Worm (Caenorhabditis elegans) whole organism, early embryonic: ENCODE results near the gene idhb-1.

Source experiments
- B0310.2 ChIP-seq: sonication (generic microtip); optimal IDR thresholded peaks from 2 replicates; lab custom pipeline; 2016; ENCODE audit warnings: mild to moderate bottlenecking, missing genetic modification characterization, missing compliant biosample characterization
- F13C5.2 ChIP-seq: sonication (generic microtip); optimal IDR thresholded peaks from 2 replicates; lab custom pipeline; 2017; ENCODE audit warnings: mild to moderate bottlenecking, missing genetic modification characterization, inconsistent platforms, missing compliant biosample characterization
- aly-1 ChIP-seq: sonication (generic microtip); optimal IDR thresholded peaks from 2 replicates; lab custom pipeline; 2016; ENCODE audit warnings: missing genetic modification characterization, missing compliant biosample characterization
- ama-1 ChIP-seq: fragments of 150-350 bp; optimal IDR thresholded peaks from 2 replicates; lab custom pipeline; 2014
- ceh-13 ChIP-seq: fragments of 200-800 bp; sonication (Bioruptor generic); optimal IDR thresholded peaks from 2 replicates; lab custom pipeline; 2018; ENCODE audit warnings: mild to moderate bottlenecking, missing genetic modification characterization, missing compliant biosample characterization
- ceh-36 ChIP-seq: sonication (generic microtip); optimal IDR thresholded peaks from 2 replicates; lab custom pipeline; 2016; ENCODE audit warnings: missing genetic modification characterization, inconsistent platforms, missing compliant biosample characterization
- ets-7 ChIP-seq: sonication (generic microtip); optimal IDR thresholded peaks from 2 replicates; lab custom pipeline; 2016; ENCODE audit warnings: missing genotype, missing genetic modification characterization, missing compliant biosample characterization
- flt-1 ChIP-seq: fragments of 200-800 bp; sonication (Bioruptor generic); IDR thresholded peaks from 2 replicates; pipeline ENCODE4 v1.3.6; 2022; ENCODE audit warnings: missing genetic modification characterization, missing compliant biosample characterization
- hmbx-1 ChIP-seq: sonication (generic microtip); optimal IDR thresholded peaks from 2 replicates; lab custom pipeline; 2016; ENCODE audit warnings: mild to moderate bottlenecking, missing genetic modification characterization, missing compliant biosample characterization
- hmg-4 ChIP-seq: fragments of 200-800 bp; sonication (Bioruptor generic); optimal IDR thresholded peaks from 2 replicates; lab custom pipeline; 2018; ENCODE audit warnings: mild to moderate bottlenecking, missing genetic modification characterization, missing compliant biosample characterization
- hnd-1 ChIP-seq: sonication (generic microtip); optimal IDR thresholded peaks from 2 replicates; lab custom pipeline; 2016; ENCODE audit warnings: missing genetic modification characterization, missing compliant biosample characterization
- pes-1 ChIP-seq: fragments of 200-800 bp; sonication (Bioruptor generic); IDR thresholded peaks from 2 replicates; pipeline ENCODE4 v1.3.6; 2022; ENCODE audit warnings: missing genetic modification reagents, missing genetic modification characterization, missing compliant biosample characterization
- scrt-1 ChIP-seq: fragments of 200-800 bp; sonication (Bioruptor generic); IDR thresholded peaks from 2 replicates; pipeline ENCODE4 v1.3.6; 2022; ENCODE audit warnings: missing genetic modification characterization, missing compliant biosample characterization
- sea-1 ChIP-seq: fragments of 200-800 bp; sonication (Bioruptor generic); conservative IDR thresholded peaks from 2 replicates; pipeline ENCODE4 v1.3.6; 2022; ENCODE audit warnings: missing genetic modification characterization, missing compliant biosample characterization
- tbx-11 ChIP-seq: fragments of 200-800 bp; sonication (Bioruptor generic); IDR thresholded peaks from 2 replicates; pipeline ENCODE4 v1.3.6; 2022; ENCODE audit warnings: missing genetic modification characterization, missing compliant biosample characterization
- tbx-37 ChIP-seq: fragments of 200-800 bp; sonication (Bioruptor generic); conservative IDR thresholded peaks from 2 replicates; pipeline ENCODE4 v1.3.6; 2022; ENCODE audit warnings: missing genetic modification reagents, missing genetic modification characterization, missing compliant biosample characterization
- tra-4 ChIP-seq: sonication (generic microtip); optimal IDR thresholded peaks from 2 replicates; lab custom pipeline; 2017; ENCODE audit warnings: missing genetic modification characterization, missing compliant biosample characterization

The idhb-1 gene

DNA sequence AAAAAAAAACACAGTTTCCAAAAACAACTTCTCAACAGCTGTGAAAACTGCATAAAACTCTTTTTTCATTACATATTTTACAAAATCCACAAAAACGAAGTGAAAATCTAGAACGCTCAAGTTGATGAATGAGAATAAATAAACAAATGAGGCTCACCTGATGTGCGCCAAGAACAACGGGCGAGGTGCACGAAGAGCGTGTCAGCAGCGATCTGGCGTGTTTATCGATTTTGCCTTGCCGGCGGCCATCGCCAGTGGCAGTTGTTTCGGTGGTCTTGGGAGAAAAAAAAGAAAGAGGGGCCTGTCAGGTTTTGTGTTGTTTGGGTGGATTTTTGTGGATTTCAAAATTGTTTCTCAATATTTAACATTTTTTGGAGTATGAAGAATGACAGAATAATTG lies at the start of gene idhb-1:
idhb-1 (minus strand) TSS at position 214 of the 400 bp plus-strand sequence.
- no peak for TF ChIP-seq tbx-37
- no peak for TF ChIP-seq ets-7 (tag; lab: Kevin White, UChicago)
- TF ChIP-seq flt-1 (GFP tag; lab: Robert Waterston, UW) = 0 out of 2 replicates have a peak, but pooled peaks have one; percentile 31
- TF ChIP-seq F13C5.2 (tag; lab: Kevin White, UChicago) = peak; percentile 20
- TF ChIP-seq tbx-11 (GFP tag; lab: Robert Waterston, UW) = no peak

DNA sequence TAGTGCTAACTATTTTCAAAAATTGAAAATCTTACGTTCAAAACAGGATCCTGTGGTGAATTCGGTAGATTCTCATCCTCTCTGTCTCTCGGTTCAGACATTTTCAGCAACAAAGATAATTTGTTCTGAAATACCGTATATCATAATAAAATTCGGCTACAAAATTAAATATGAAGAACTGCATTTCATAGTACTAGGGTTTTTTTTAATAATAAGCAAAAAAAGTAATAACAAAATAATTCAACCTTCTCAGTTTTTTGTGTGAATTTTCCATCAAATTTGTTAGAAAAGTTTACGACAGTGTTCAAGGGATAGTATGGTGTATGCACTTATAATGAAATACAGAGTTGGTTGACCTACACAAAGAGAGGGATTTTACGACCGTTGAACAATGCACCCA lies 49.3 kb upstream of the idhb-1 start, which contains the start of gene K06G5.3:
K06G5.3 (minus strand) TSS at position 101 of the 400 bp plus-strand sequence.
- no peak for TF ChIP-seq ama-1 (lab: Kevin White, UChicago)
- TF ChIP-seq sea-1 = no peak
- no peak for TF ChIP-seq F13C5.2 (tag; lab: Kevin White, UChicago)
- no peak for TF ChIP-seq tbx-11 (GFP tag; lab: Robert Waterston, UW)
- no peak for TF ChIP-seq hnd-1 (tag; lab: Kevin White, UChicago)
- no peak for TF ChIP-seq aly-1 (tag; lab: Kevin White, UChicago)
- no peak for TF ChIP-seq tbx-37
- TF ChIP-seq ceh-36 (tag; lab: Kevin White, UChicago) = no peak
- no peak for TF ChIP-seq scrt-1
- no peak for TF ChIP-seq hmg-4
- TF ChIP-seq tra-4 (tag; lab: Kevin White, UChicago) = no peak
- TF ChIP-seq hmbx-1 = no peak
- no peak for TF ChIP-seq ets-7 (tag; lab: Kevin White, UChicago)
- TF ChIP-seq flt-1 (GFP tag; lab: Robert Waterston, UW) = no peak

DNA sequence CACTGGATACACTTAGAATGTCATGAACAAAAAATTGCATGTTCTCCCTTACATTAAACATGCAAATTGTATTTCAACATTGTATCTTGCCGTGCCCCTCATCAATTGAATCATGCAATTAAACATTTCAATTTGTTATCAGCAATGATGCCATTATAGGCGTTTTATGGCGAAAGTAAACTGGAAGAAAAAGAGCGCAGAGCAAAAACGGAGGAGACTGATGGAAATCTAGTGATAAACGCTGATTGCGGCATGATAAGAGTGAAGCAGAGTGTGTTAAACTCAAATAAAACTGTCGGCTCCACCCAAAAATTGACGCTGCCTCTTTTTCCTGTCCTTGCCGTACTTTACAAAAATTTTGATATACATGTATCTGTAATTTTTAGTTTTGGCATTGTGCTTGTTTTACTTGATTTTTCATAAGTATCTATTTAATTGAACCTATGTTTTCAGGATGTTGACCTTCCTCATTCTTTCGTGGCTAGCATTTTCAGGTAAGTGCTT lies 40.7 kb upstream of the idhb-1 start, which contains the start of gene K06G5.1:
K06G5.1 (plus strand) TSS at position 454 of the 504 bp plus-strand sequence.
- TF ChIP-seq F13C5.2 (tag; lab: Kevin White, UChicago) (no peak), ets-7 (tag; lab: Kevin White, UChicago) (no peak), tbx-37 (no peak), flt-1 (GFP tag; lab: Robert Waterston, UW) (no peak), hmbx-1 (no peak), pes-1 (no peak), tra-4 (tag; lab: Kevin White, UChicago) (no peak), scrt-1 (no peak)

DNA sequence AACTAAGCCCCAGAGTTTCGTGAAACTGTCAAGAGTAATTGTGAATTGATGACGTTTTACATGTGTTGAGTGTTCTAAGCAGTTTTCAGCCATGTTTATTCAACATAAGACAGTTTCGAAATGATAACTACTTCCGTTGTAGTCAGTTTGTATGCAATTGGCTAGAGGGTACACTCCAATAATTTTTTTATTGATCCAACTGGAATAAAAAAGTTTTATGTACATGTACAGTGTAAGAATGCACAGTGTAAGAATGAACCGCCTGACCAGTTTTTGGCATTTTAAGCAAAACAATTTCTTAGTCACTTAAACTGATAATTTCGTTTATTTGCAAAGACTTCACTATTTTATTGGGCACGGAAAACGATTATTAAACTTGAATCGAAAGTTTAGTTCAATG lies 39.5 kb upstream of the idhb-1 start:
- TF ChIP-seq ama-1 (lab: Kevin White, UChicago) = no peak
- no peak for TF ChIP-seq pes-1
- TF ChIP-seq sea-1 = no peak
- no peak for TF ChIP-seq flt-1 (GFP tag; lab: Robert Waterston, UW)
- TF ChIP-seq tbx-37 = no peak
- TF ChIP-seq hnd-1 (tag; lab: Kevin White, UChicago) = no peak
- TF ChIP-seq hmbx-1 = no peak

DNA sequence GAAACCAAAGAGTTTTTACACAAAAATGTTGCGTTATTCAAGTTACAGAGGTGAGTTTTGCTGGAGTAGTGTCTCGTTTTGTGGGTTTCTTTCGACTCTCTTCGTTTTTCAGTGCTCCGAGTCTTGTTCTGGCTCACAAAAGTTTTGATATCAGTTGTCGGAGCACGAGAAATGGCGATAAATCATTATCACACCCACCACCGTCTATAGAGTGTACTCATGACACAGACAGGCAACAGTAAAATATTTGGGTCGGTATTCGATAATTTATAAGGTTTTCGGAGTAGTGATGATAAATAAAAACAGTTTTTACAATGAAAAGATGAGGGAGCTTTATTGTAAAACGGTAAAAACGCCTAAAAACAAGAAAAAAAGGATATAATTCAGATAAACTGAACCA lies 34.1 kb upstream of the idhb-1 start, which contains the start of gene ceh-37:
ceh-37 (minus strand) TSS at position 59 of the 400 bp plus-strand sequence.
- TF ChIP-seq ceh-36 (tag; lab: Kevin White, UChicago) (no peak), scrt-1 (no peak), ceh-13 (GFP tag; lab: Kevin White, UChicago) (no peak), hmbx-1 (no peak), ama-1 (lab: Kevin White, UChicago) (no peak), pes-1 (no peak), tbx-37 (no peak), ets-7 (tag; lab: Kevin White, UChicago) (no peak)

DNA sequence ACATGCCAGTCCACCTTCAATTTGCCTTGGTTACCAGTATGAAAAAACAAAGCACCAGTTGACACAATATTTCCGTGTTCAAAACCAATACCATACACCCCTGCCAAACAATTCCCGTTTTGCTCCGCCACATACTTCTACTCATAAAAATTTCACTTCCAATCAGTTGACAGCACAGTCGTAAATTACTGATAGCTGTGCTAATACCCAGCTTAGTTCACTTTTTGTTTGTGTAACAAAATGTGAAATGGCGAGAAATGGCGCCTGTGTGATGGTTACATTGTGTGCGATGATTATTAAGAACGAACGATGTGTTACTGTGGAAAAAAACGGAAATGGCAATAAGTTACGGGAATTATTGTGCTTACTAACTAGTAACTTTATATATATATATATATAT lies 32.5 kb upstream of the idhb-1 start:
- TF ChIP-seq scrt-1 (no peak), aly-1 (tag; lab: Kevin White, UChicago) (no peak), tbx-11 (GFP tag; lab: Robert Waterston, UW) (no peak), sea-1 (no peak), flt-1 (GFP tag; lab: Robert Waterston, UW) (no peak), tbx-37 (no peak), hmbx-1 (no peak), ceh-36 (tag; lab: Kevin White, UChicago) (no peak), F13C5.2 (tag; lab: Kevin White, UChicago) (no peak), hnd-1 (tag; lab: Kevin White, UChicago) (no peak), ceh-13 (GFP tag; lab: Kevin White, UChicago) (no peak), B0310.2 (no peak)

DNA sequence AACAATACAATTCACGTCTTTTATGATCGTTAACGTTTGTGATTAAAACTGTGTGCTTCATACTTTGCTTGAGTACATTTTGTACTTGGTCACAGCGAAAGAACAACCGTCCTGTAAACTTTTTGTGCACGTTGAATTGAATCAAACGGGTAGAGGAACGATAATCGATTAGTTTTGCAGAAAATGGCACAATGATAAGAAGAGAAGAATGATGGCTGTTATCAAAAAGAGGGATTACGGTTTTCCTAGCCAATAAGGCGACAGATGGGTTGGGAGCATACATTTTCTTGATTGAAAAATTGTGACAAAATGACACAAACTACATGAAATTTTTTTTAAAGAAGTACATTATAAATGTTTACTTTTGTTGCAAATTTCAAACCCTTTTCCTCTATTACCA lies 20.4 kb upstream of the idhb-1 start:
- TF ChIP-seq tbx-37 = no peak
- TF ChIP-seq ceh-36 (tag; lab: Kevin White, UChicago) = no peak
- TF ChIP-seq aly-1 (tag; lab: Kevin White, UChicago) = no peak
- no peak for TF ChIP-seq hmg-4
- no peak for TF ChIP-seq tra-4 (tag; lab: Kevin White, UChicago)
- TF ChIP-seq ama-1 (lab: Kevin White, UChicago) = no peak
- no peak for TF ChIP-seq ets-7 (tag; lab: Kevin White, UChicago)
- TF ChIP-seq B0310.2 = no peak
- no peak for TF ChIP-seq tbx-11 (GFP tag; lab: Robert Waterston, UW)
- no peak for TF ChIP-seq ceh-13 (GFP tag; lab: Kevin White, UChicago)
- no peak for TF ChIP-seq F13C5.2 (tag; lab: Kevin White, UChicago)
- no peak for TF ChIP-seq sea-1
- TF ChIP-seq flt-1 (GFP tag; lab: Robert Waterston, UW) = no peak
- TF ChIP-seq hnd-1 (tag; lab: Kevin White, UChicago) = no peak
- no peak for TF ChIP-seq scrt-1
- no peak for TF ChIP-seq pes-1
- TF ChIP-seq hmbx-1 = no peak

DNA sequence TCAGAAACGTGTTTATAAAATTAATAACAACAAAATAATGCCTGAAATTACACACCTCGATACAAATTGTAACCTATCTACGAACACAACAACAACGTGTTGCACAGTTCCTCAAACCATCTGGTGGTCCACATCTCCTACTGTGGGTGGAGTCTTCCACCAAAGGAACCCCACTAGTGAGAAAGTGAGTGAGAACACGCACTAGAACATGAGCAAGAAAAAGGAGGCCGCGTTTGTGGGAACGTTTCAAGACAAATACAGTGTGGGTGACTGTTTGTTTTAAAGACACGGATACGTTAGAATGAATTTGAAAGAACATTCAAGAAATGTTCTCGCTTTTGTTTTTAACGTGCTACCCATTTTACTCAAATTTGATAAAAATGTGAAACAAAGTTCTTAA lies 12.6 kb upstream of the idhb-1 start, which contains the start of gene ceh-36:
ceh-36 (minus strand) TSS at position 101 of the 400 bp plus-strand sequence.
- no peak for TF ChIP-seq ama-1 (lab: Kevin White, UChicago)
- no peak for TF ChIP-seq hmbx-1
- no peak for TF ChIP-seq tbx-37
